Worm (Caenorhabditis elegans): Measurements from ENCODE around the gene cpg-9.

ce11 chrIV:3101208-3101607, 31.2 kb upstream of the cpg-9 start:
- TF ChIP-seq Y55F3AM.14 (GFP tag; optimal IDR thresholded peaks at IDR 0.05): no peak
- TF ChIP-seq lin-13 (GFP tag; optimal IDR thresholded peaks at IDR 0.05): no peak
- TF ChIP-seq sma-3 (GFP tag; optimal IDR thresholded peaks at IDR 0.05): no peak
- TF ChIP-seq skn-1 (tag; optimal IDR thresholded peaks at IDR 0.05): no peak
